Fruit fly (Drosophila melanogaster): ENCODE results near the gene CG18628.
A peak's percentile ranks its signal among the peaks of the same experiment; 100 is the strongest.

Gene CG18628

dm6 chr3L:10665433-10666150, 26.1 kb downstream of the CG18628 start (continued):
- peak; percentile 98 for TF ChIP-seq CG11504 (tag; optimal IDR thresholded peaks at IDR 0.05)
- TF ChIP-seq Mes4 (GFP tag; optimal IDR thresholded peaks at IDR 0.05): peak; percentile 84
- TF ChIP-seq fru (optimal IDR thresholded peaks at IDR 0.05): no peak
- no peak for TF ChIP-seq inv (GFP tag; IDR thresholded peaks at IDR 0.05; ENCODE audit: partially characterized antibody)
- peak; percentile 82 for TF ChIP-seq CG16863 (GFP tag; optimal IDR thresholded peaks at IDR 0.05)
- peak; percentile 90 for TF ChIP-seq Jarid2 (GFP tag; optimal IDR thresholded peaks at IDR 0.05)
- peak; percentile 71 for TF ChIP-seq CTCF (GFP tag; optimal IDR thresholded peaks at IDR 0.05)
- peak; percentile 96 for TF ChIP-seq CG2202 (tag; optimal IDR thresholded peaks at IDR 0.05)
- peak; percentile 92 for TF ChIP-seq pros (GFP tag; optimal IDR thresholded peaks at IDR 0.05)
- peak; percentile 99 for TF ChIP-seq CG10979 (tag; optimal IDR thresholded peaks at IDR 0.05)
- peak; percentile 67; the same call in 1 of the 2 replicates for TF ChIP-seq CG43689 (GFP tag; IDR thresholded peaks at IDR 0.05)
- TF ChIP-seq maf-S (GFP tag; optimal IDR thresholded peaks at IDR 0.05): peak; percentile 78
- no peak for TF ChIP-seq mld (GFP tag; IDR thresholded peaks at IDR 0.05; ENCODE audit: partially characterized antibody)
- peak; percentile 94 for TF ChIP-seq CG10431 (GFP tag; optimal IDR thresholded peaks at IDR 0.05)
- peak; percentile 97 for TF ChIP-seq Sox102F (GFP tag; optimal IDR thresholded peaks at IDR 0.05)
- peak; percentile 54 for TF ChIP-seq luna (GFP tag; optimal IDR thresholded peaks at IDR 0.05)
- TF ChIP-seq ssp (GFP tag; IDR thresholded peaks at IDR 0.05): peak; percentile 78
- TF ChIP-seq Eip74EF (GFP tag; optimal IDR thresholded peaks at IDR 0.05): peak in 1 of 2 experiments; percentile 99
- peak; percentile 86 for TF ChIP-seq al (GFP tag; IDR thresholded peaks at IDR 0.05)
- TF ChIP-seq CkIIα-i1 (GFP tag; IDR thresholded peaks at IDR 0.05): no peak
- TF ChIP-seq CG12942 (GFP tag; optimal IDR thresholded peaks at IDR 0.05): peak; percentile 89
- TF ChIP-seq vnd (GFP tag; IDR thresholded peaks at IDR 0.05; ENCODE audit: partially characterized antibody): no peak
- TF ChIP-seq abd-A (tag; optimal IDR thresholded peaks at IDR 0.05): peak; percentile 91
- peak; percentile 66 for TF ChIP-seq CG11398 (GFP tag; optimal IDR thresholded peaks at IDR 0.05)
- peak; percentile 91 for TF ChIP-seq CG8359 (GFP tag; optimal IDR thresholded peaks at IDR 0.05; ENCODE audit: borderline replicate concordance)
- no peak for TF ChIP-seq rib (GFP tag; IDR thresholded peaks at IDR 0.05)
- TF ChIP-seq CG10959 (GFP tag; IDR thresholded peaks at IDR 0.05): peak; percentile 77
- TF ChIP-seq Optix (GFP tag; IDR thresholded peaks at IDR 0.05): peak; percentile 41; the same call in 1 of the 3 replicates
- peak; percentile 63 for TF ChIP-seq grn (GFP tag; optimal IDR thresholded peaks at IDR 0.05)
- TF ChIP-seq CG17328 (GFP tag; IDR thresholded peaks at IDR 0.05): peak; percentile 90
- TF ChIP-seq Atf6 (GFP tag; IDR thresholded peaks at IDR 0.05): peak; percentile 92
- TF ChIP-seq pb (GFP tag; optimal IDR thresholded peaks at IDR 0.05): peak; percentile 87
- peak; percentile 97 for TF ChIP-seq unpg (GFP tag; optimal IDR thresholded peaks at IDR 0.05)
- peak; percentile 93 for TF ChIP-seq ttk (GFP tag; IDR thresholded peaks at IDR 0.05)
- peak; percentile 61 for TF ChIP-seq CG33213 (GFP tag; optimal IDR thresholded peaks at IDR 0.05)
- TF ChIP-seq CG4820 (GFP tag; optimal IDR thresholded peaks at IDR 0.05): peak; percentile 94
- TF ChIP-seq row (GFP tag; IDR thresholded peaks at IDR 0.05): peak; percentile 97
- TF ChIP-seq gsb (GFP tag; IDR thresholded peaks at IDR 0.05): peak; percentile 81
- no peak for TF ChIP-seq CG7963 (GFP tag; IDR thresholded peaks at IDR 0.05; ENCODE audit: partially characterized antibody)
- no peak for TF ChIP-seq Opbp (GFP tag; IDR thresholded peaks at IDR 0.05; ENCODE audit: partially characterized antibody)
- peak; percentile 79; the same call in 2 of the 3 replicates for TF ChIP-seq C15 (GFP tag; IDR thresholded peaks at IDR 0.05)
- TF ChIP-seq trh (GFP tag; optimal IDR thresholded peaks at IDR 0.05): peak; percentile 90
- peak; percentile 79 for TF ChIP-seq mirr (GFP tag; optimal IDR thresholded peaks at IDR 0.05)
- TF ChIP-seq exex (tag; optimal IDR thresholded peaks at IDR 0.05): peak; percentile 88
- TF ChIP-seq CG11247 (GFP tag; IDR thresholded peaks at IDR 0.05): no peak; the same call in none of the 2 replicates
- peak; percentile 90 for TF ChIP-seq TFAM (GFP tag; optimal IDR thresholded peaks at IDR 0.05)
- peak; percentile 95 for TF ChIP-seq E2f1 (GFP tag; IDR thresholded peaks at IDR 0.05)
- TF ChIP-seq CG30431 (GFP tag; optimal IDR thresholded peaks at IDR 0.05): peak; percentile 92
- no peak for TF ChIP-seq pita (GFP tag; optimal IDR thresholded peaks at IDR 0.05)
- TF ChIP-seq Ssrp (tag; optimal IDR thresholded peaks at IDR 0.05): peak; percentile 98
